Fruit fly (Drosophila melanogaster) whole organism, prepupa: ENCODE measurements around the gene tey.

Source experiments
- CG31627 ChIP-seq: fragments of 200-800 bp; sonication (Bioruptor generic); optimal IDR thresholded peaks from 3 replicates; lab custom pipeline; 2016; ENCODE audit warnings: missing biosample characterization, missing genetic modification characterization
- Met ChIP-seq: fragments of 200-800 bp; sonication (Bioruptor generic); optimal IDR thresholded peaks from 3 replicates; lab custom pipeline; 2016; ENCODE audit warnings: missing biosample characterization, missing genetic modification characterization
- acj6 ChIP-seq: fragments of 200-800 bp; sonication (Bioruptor generic); optimal IDR thresholded peaks from 3 replicates; lab custom pipeline; 2016; ENCODE audit warnings: missing biosample characterization, missing genetic modification characterization
- cyc ChIP-seq: fragments of 200-800 bp; sonication (Bioruptor generic); optimal IDR thresholded peaks from 3 replicates; lab custom pipeline; 2016; ENCODE audit warnings: missing biosample characterization, missing genetic modification characterization

DNA sequence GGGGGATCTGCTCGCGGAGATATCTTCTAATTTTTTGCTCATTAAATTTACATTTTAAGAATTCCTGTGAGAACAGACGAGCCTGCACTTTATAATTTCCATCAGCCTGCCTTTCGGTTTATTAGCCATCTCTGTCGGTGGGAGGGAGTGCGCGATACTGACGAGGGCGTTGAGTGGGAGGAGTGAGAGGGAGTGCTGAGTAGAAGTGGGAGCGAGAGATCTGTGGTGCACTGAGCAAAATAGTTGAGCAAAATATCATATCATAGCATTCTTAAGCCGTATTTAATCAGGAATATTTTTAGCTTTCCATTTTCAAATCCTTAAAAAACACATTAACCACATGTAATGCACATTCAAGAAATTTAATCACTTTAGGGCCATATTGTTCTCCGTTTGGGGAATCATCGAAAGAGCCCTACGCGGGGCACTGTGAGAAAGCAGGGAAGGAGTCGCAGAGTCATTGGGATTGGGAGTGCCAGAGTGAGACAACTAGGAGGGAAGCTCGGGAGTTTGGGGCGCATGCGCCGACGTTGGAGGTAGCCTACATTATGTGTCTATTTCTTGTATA, 1.2 kb upstream of the tey start:
- TF ChIP-seq acj6 (GFP tag; lab: Kevin White, UChicago) (no peak), CG31627 (GFP tag; lab: Kevin White, UChicago) (no peak), cyc (no peak), Met (GFP tag; lab: Kevin White, UChicago) (no peak)
